Worm (Caenorhabditis elegans) whole organism, late embryonic: Measurements from ENCODE around the gene F35C11.2.
A peak's percentile ranks its signal among the peaks of the same experiment; 100 is the strongest.

ENCODE experiments used
- C08G9.2 ChIP-seq: sonication (generic microtip); optimal IDR thresholded peaks from 2 replicates; lab custom pipeline; 2016; ENCODE audit warnings: mild to moderate bottlenecking, missing genetic modification characterization, moderate library complexity, missing compliant biosample characterization
- K09A11.1 ChIP-seq: sonication (generic microtip); optimal IDR thresholded peaks from 2 replicates; lab custom pipeline; 2017; ENCODE audit warnings: antibody characterized with exemption, mild to moderate bottlenecking, missing genetic modification characterization, missing compliant biosample characterization; ENCODE audit not compliant: insufficient read depth
- Y22D7AL.16 ChIP-seq: sonication (generic microtip); optimal IDR thresholded peaks from 2 replicates; lab custom pipeline; 2016; ENCODE audit warnings: missing genetic modification characterization, missing compliant biosample characterization
- ceh-14 ChIP-seq: sonication (generic microtip); optimal IDR thresholded peaks from 2 replicates; lab custom pipeline; 2016; ENCODE audit warnings: missing genotype, missing genetic modification characterization, missing compliant biosample characterization
- ceh-19 ChIP-seq: fragments of 200-800 bp; sonication (Bioruptor generic); optimal IDR thresholded peaks from 2 replicates; lab custom pipeline; 2018; ENCODE audit warnings: mild to moderate bottlenecking, missing genetic modification characterization, missing compliant biosample characterization
- ceh-2 ChIP-seq: sonication (generic microtip); optimal IDR thresholded peaks from 2 replicates; lab custom pipeline; 2016; ENCODE audit warnings: missing genotype, missing genetic modification characterization, missing compliant biosample characterization
- ceh-22 ChIP-seq: sonication (generic microtip); optimal IDR thresholded peaks from 2 replicates; lab custom pipeline; 2017; ENCODE audit warnings: missing biosample characterization, missing genetic modification characterization
- ceh-24 ChIP-seq: sonication (generic microtip); optimal IDR thresholded peaks from 2 replicates; lab custom pipeline; 2016; ENCODE audit warnings: mild to moderate bottlenecking, missing genetic modification characterization, missing compliant biosample characterization
- ceh-30 ChIP-seq: fragments of 150-350 bp; optimal IDR thresholded peaks from 2 replicates; lab custom pipeline; 2014; ENCODE audit warnings: missing biosample characterization, missing genetic modification characterization
- ceh-34 ChIP-seq: sonication (generic microtip); optimal IDR thresholded peaks from 2 replicates; lab custom pipeline; 2016; ENCODE audit warnings: mild to moderate bottlenecking, missing genetic modification characterization, missing compliant biosample characterization
- ceh-45 ChIP-seq: fragments of 200-800 bp; sonication (Bioruptor generic); IDR thresholded peaks from 2 replicates; pipeline ENCODE4 v1.3.6; 2022; ENCODE audit warnings: missing genetic modification reagents, missing genetic modification characterization, missing compliant biosample characterization
- ceh-6 ChIP-seq: fragments of 200-800 bp; sonication (Bioruptor generic); optimal IDR thresholded peaks from 2 replicates; lab custom pipeline; 2018; ENCODE audit warnings: mild to moderate bottlenecking, missing genetic modification characterization, missing compliant biosample characterization
- che-1 ChIP-seq: sonication (generic microtip); optimal IDR thresholded peaks from 2 replicates; lab custom pipeline; 2016; ENCODE audit warnings: mild to moderate bottlenecking, missing genetic modification characterization, missing compliant biosample characterization
- elt-2 ChIP-seq: sonication (generic microtip); optimal IDR thresholded peaks from 2 replicates; lab custom pipeline; 2016; ENCODE audit warnings: missing genetic modification reagents, missing genetic modification characterization, missing compliant biosample characterization
- elt-4 ChIP-seq: sonication (generic microtip); optimal IDR thresholded peaks from 2 replicates; lab custom pipeline; 2016; ENCODE audit warnings: missing genetic modification characterization, missing compliant biosample characterization
- fkh-6 ChIP-seq: sonication (generic microtip); optimal IDR thresholded peaks from 2 replicates; lab custom pipeline; 2016; ENCODE audit warnings: missing genetic modification characterization, missing compliant biosample characterization
- gmeb-2 ChIP-seq: sonication (generic microtip); optimal IDR thresholded peaks from 2 replicates; lab custom pipeline; 2016; ENCODE audit warnings: missing genetic modification characterization, inconsistent platforms, missing compliant biosample characterization
- hlh-13 ChIP-seq: fragments of 200-800 bp; sonication (Bioruptor generic); optimal IDR thresholded peaks from 2 replicates; lab custom pipeline; 2018; ENCODE audit warnings: mild to moderate bottlenecking, missing genetic modification characterization, missing compliant biosample characterization
- hlh-8 ChIP-seq: sonication (generic microtip); optimal IDR thresholded peaks from 2 replicates; lab custom pipeline; 2016; ENCODE audit warnings: missing genotype, missing genetic modification characterization, missing compliant biosample characterization
- lim-6 ChIP-seq: sonication (generic microtip); optimal IDR thresholded peaks from 2 replicates; lab custom pipeline; 2016; ENCODE audit warnings: missing genetic modification characterization, missing compliant biosample characterization
- nfya-1 ChIP-seq: sonication (generic microtip); optimal IDR thresholded peaks from 2 replicates; lab custom pipeline; 2017; ENCODE audit warnings: missing genetic modification characterization, mild to moderate bottlenecking, missing compliant biosample characterization, antibody characterized with exemption, moderate library complexity
- nhr-11 ChIP-seq: fragments of 150-350 bp; optimal IDR thresholded peaks from 2 replicates; lab custom pipeline; 2014; ENCODE audit warnings: missing biosample characterization, missing genetic modification characterization
- nhr-232 ChIP-seq: sonication (generic microtip); optimal IDR thresholded peaks from 2 replicates; lab custom pipeline; 2016; ENCODE audit warnings: missing genetic modification characterization, missing compliant biosample characterization
- npax-4 ChIP-seq: sonication (generic microtip); optimal IDR thresholded peaks from 2 replicates; lab custom pipeline; 2016; ENCODE audit warnings: missing genetic modification characterization, missing compliant biosample characterization
- pha-2 ChIP-seq: sonication (generic microtip); optimal IDR thresholded peaks from 2 replicates; lab custom pipeline; 2017; ENCODE audit warnings: mild to moderate bottlenecking, missing genetic modification characterization, missing compliant biosample characterization
- pha-4 ChIP-seq: fragments of 150-350 bp; optimal IDR thresholded peaks from 2 replicates; lab custom pipeline; 2018; ENCODE audit warnings: missing biosample characterization, missing genetic modification reagents, missing genetic modification characterization
- pqm-1 ChIP-seq: sonication (generic microtip); optimal IDR thresholded peaks from 2 replicates; lab custom pipeline; 2016; ENCODE audit warnings: missing genetic modification characterization, missing compliant biosample characterization
- ref-2 ChIP-seq: sonication (generic microtip); optimal IDR thresholded peaks from 2 replicates; lab custom pipeline; 2016; ENCODE audit warnings: missing genetic modification characterization, missing compliant biosample characterization
- rnt-1 ChIP-seq: sonication (generic microtip); optimal IDR thresholded peaks from 2 replicates; lab custom pipeline; 2016; ENCODE audit warnings: missing genetic modification characterization, missing compliant biosample characterization
- syd-9 ChIP-seq: sonication (generic microtip); optimal IDR thresholded peaks from 2 replicates; lab custom pipeline; 2016; ENCODE audit warnings: mild to moderate bottlenecking, missing genetic modification characterization, moderate library complexity, missing compliant biosample characterization
- tbx-2 ChIP-seq: sonication (generic microtip); optimal IDR thresholded peaks from 2 replicates; lab custom pipeline; 2016; ENCODE audit warnings: missing genetic modification characterization, missing compliant biosample characterization
- ttx-3 ChIP-seq: sonication (generic microtip); optimal IDR thresholded peaks from 2 replicates; lab custom pipeline; 2016; ENCODE audit warnings: missing genetic modification reagents, missing genetic modification characterization, missing compliant biosample characterization
- unc-86 ChIP-seq: sonication (generic microtip); optimal IDR thresholded peaks from 2 replicates; lab custom pipeline; 2016; ENCODE audit warnings: missing genetic modification characterization, missing compliant biosample characterization

F35C11.2 gene

DNA sequence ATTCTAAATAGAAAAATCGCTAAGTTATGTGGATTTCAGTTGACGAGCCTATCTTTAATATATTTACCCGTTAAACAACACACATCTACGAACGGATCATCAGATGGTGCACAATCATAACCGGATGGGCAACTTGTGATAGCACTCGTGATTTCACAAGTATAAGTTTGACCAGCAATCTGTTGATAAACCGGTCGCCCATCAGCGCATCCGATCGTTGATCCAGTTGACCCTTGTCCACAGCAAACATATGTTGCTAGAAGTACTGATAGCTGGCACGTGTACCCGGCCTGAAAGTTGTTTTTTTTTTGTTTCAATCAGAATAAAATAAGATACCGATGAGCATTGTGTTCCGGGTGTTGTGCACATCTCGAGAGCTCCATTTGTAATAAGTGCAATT lies 19.0 kb upstream of the F35C11.2 start:
- TF ChIP-seq nhr-11 (tag; lab: Kevin White, UChicago) (no peak), fkh-6 (tag; lab: Kevin White, UChicago) (no peak), K09A11.1 (tag; lab: Kevin White, UChicago) (no peak), Y22D7AL.16 (tag; lab: Kevin White, UChicago) (no peak), unc-86 (tag; lab: Kevin White, UChicago) (no peak), tbx-2 (tag; lab: Kevin White, UChicago) (no peak), ceh-6 (no peak), ref-2 (no peak), C08G9.2 (tag; lab: Kevin White, UChicago) (no peak), ttx-3 (tag; lab: Kevin White, UChicago) (no peak), elt-2 (tag; lab: Kevin White, UChicago) (no peak), nhr-232 (no peak), npax-4 (tag; lab: Kevin White, UChicago) (no peak), che-1 (tag; lab: Kevin White, UChicago) (no peak), ceh-14 (tag; lab: Kevin White, UChicago) (no peak), ceh-22 (tag; lab: Kevin White, UChicago) (no peak), pha-2 (tag; lab: Kevin White, UChicago) (no peak), hlh-8 (tag; lab: Kevin White, UChicago) (no peak), ceh-45 (GFP tag; lab: Robert Waterston, UW) (no peak)

DNA sequence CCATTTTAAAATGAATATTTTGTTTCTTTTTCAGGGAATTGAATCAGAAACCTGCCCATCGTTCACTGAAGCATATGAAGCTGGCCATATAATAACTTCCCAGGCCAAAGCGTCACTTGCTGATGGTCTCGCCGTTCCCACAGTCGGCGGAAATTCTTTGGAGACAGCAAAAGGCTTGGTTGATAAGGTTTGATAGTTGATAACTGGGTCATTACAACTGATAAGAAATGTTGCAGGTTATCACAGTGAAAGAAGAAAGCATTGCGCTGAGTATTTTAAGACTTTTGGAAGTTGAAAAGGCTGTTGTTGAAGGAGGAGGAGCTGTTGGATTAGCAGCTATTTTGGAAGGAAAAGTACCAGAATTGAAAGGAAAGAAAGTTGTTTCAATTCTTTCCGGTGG lies 17.9 kb upstream of the F35C11.2 start:
- TF ChIP-seq elt-2 (tag; lab: Kevin White, UChicago), result peak; percentile 91
- TF ChIP-seq ceh-2 (tag; lab: Kevin White, UChicago), result no peak
- TF ChIP-seq nhr-11 (tag; lab: Kevin White, UChicago), result no peak
- TF ChIP-seq Y22D7AL.16 (tag; lab: Kevin White, UChicago), result no peak
- no peak for TF ChIP-seq elt-4

DNA sequence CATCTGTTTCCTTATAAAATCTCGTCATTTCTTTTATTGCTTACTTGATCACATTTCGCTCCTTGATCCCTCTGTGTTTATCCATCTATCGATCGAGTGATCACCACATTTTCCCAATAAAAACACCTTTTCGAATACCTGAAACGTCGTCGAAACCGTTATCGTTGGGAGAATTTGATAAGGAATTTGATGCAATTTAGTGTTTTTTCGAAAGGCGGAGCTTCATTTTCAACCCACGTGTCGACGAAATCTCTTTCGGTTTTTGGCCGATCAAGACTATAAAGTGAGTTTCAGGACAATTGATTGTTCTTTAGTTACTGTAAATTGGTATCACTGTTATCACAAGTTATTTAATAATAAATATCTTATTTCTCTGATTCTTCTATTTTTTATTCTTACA lies 16.0 kb upstream of the F35C11.2 start, which contains the start of gene srdh-1:
Gene srdh-1, plus strand, starts transcription at position 43 of the 400 bp plus-strand sequence.
- TF ChIP-seq nfya-1 (tag; lab: Kevin White, UChicago) (no peak), gmeb-2 (tag; lab: Kevin White, UChicago) (no peak), ceh-19 (GFP tag; lab: Kevin White, UChicago) (no peak)

DNA sequence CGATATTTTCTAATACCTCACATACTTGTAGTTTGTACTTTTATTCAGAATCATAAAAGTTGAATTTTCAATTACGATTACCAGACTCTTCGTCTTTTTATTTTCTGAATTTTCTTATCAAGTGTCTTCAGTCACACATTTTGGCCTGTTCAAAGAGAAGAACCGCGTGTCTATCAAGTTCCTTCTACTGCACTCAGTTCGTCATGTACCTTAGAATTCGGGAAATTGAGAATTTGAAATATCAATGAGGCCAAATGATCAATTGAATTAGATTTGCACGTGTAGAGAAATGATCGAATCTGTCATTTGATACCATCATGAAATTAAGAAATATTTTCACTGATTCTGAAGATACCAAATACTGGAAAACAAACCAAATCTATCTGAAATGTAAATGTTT lies 14.9 kb upstream of the F35C11.2 start:
- TF ChIP-seq hlh-13 (GFP tag; lab: Kevin White, UChicago) (no peak), lim-6 (tag; lab: Kevin White, UChicago) (no peak), syd-9 (no peak), ceh-34 (tag; lab: Kevin White, UChicago) (no peak), ceh-45 (GFP tag; lab: Robert Waterston, UW) (no peak), pha-4 (no peak), elt-2 (tag; lab: Kevin White, UChicago) (no peak), ceh-24 (no peak)

DNA sequence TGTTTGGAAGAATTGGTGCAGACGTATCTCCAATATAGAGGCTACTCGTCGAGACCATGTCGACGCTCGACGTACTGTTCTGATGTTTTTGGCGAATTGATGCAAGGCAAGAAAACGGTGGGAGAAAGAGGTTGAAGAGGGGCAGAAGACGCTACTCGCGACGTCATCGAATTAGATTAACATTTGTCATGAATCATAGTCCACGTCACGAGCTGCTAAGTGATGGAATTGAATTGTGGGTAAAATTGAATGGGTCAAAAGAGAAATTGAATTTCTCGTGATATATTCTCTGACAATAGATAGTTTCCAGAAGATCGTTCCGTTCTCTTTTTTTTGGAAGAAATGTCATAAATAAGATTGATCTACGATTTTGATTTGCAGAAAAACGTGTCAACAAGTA lies 11.0 kb upstream of the F35C11.2 start:
- TF ChIP-seq hlh-13 (GFP tag; lab: Kevin White, UChicago) (no peak), rnt-1 (no peak), ref-2 (no peak), ttx-3 (tag; lab: Kevin White, UChicago) (no peak), pqm-1 (tag; lab: Kevin White, UChicago) (no peak), nfya-1 (tag; lab: Kevin White, UChicago) (no peak), lim-6 (tag; lab: Kevin White, UChicago) (no peak), ceh-30 (tag; lab: Kevin White, UChicago) (no peak)
